Fruit fly (Drosophila melanogaster) whole organism, prepupa: ENCODE data around the gene Vti1b.
A peak's percentile ranks its signal among the peaks of the same experiment; 100 is the strongest.

Source experiments
- Blimp-1 ChIP-seq: fragments of 200-800 bp; sonication (Bioruptor generic); optimal IDR thresholded peaks from 3 replicates; lab custom pipeline; 2017; ENCODE audit warnings: missing biosample characterization, missing genetic modification characterization, mild to moderate bottlenecking, moderate library complexity, missing genetic modification reagents
- CG11762 ChIP-seq: fragments of 200-800 bp; sonication (Bioruptor generic); optimal IDR thresholded peaks from 3 replicates; lab custom pipeline; 2016; ENCODE audit warnings: missing biosample characterization, missing genetic modification characterization; ENCODE audit not compliant: insufficient read depth
- CG11902 ChIP-seq: fragments of 200-800 bp; sonication (Bioruptor generic); optimal IDR thresholded peaks from 3 replicates; lab custom pipeline; 2016; ENCODE audit warnings: missing biosample characterization, missing genetic modification characterization
- CG16779 ChIP-seq: fragments of 200-800 bp; sonication (Bioruptor generic); optimal IDR thresholded peaks from 3 replicates; lab custom pipeline; 2017; ENCODE audit warnings: missing biosample characterization, mild to moderate bottlenecking, missing genetic modification characterization
- CG32006 ChIP-seq: fragments of 200-800 bp; sonication (Bioruptor generic); optimal IDR thresholded peaks from 3 replicates; lab custom pipeline; 2017; ENCODE audit warnings: missing biosample characterization, mild to moderate bottlenecking, missing genetic modification characterization
- CG3919 ChIP-seq: fragments of 200-800 bp; sonication (Bioruptor generic); optimal IDR thresholded peaks from 3 replicates; lab custom pipeline; 2016; ENCODE audit warnings: missing biosample characterization, missing genetic modification characterization
- CG4318 ChIP-seq: fragments of 200-800 bp; sonication (Bioruptor generic); optimal IDR thresholded peaks from 3 replicates; lab custom pipeline; 2017; ENCODE audit warnings: missing biosample characterization, mild to moderate bottlenecking, missing genetic modification characterization
- CG6163 ChIP-seq: fragments of 200-800 bp; sonication (Bioruptor generic); IDR thresholded peaks from 3 replicates; pipeline ENCODE4 v1.3.6; 2022; ENCODE audit warnings: missing biosample characterization, missing genetic modification characterization
- CG8119 ChIP-seq: fragments of 200-800 bp; sonication (Bioruptor generic); IDR thresholded peaks from 3 replicates; pipeline ENCODE4 v1.3.6; 2022; ENCODE audit warnings: missing biosample characterization, missing genetic modification characterization
- CG8632 ChIP-seq: fragments of 200-800 bp; sonication (Bioruptor generic); optimal IDR thresholded peaks from 3 replicates; lab custom pipeline; 2016; ENCODE audit warnings: missing biosample characterization, missing genetic modification characterization
- CG9139 ChIP-seq: fragments of 200-800 bp; sonication (Bioruptor generic); optimal IDR thresholded peaks from 3 replicates; lab custom pipeline; 2017; ENCODE audit warnings: missing biosample characterization, mild to moderate bottlenecking, missing genetic modification characterization
- Eip78C ChIP-seq: fragments of 200-800 bp; sonication (Bioruptor generic); peaks from one replicate; lab custom pipeline; 2016; ENCODE audit warnings: missing biosample characterization, missing genetic modification characterization
- Ets21C ChIP-seq: fragments of 200-800 bp; sonication (Bioruptor generic); optimal IDR thresholded peaks from 3 replicates; lab custom pipeline; 2016; ENCODE audit warnings: missing biosample characterization, missing genetic modification characterization
- Gug ChIP-seq: fragments of 200-800 bp; sonication (Bioruptor generic); IDR thresholded peaks from 2 replicates; pipeline ENCODE4 v1.3.6; 2022; ENCODE audit warnings: missing biosample characterization, missing genetic modification characterization
- Hr39 ChIP-seq: fragments of 200-800 bp; sonication (Bioruptor generic); optimal IDR thresholded peaks from 2 replicates; lab custom pipeline; 2016; ENCODE audit warnings: missing biosample characterization, missing genetic modification characterization
- Hr4 ChIP-seq: fragments of 200-800 bp; sonication (Bioruptor generic); optimal IDR thresholded peaks from 3 replicates; lab custom pipeline; 2016; ENCODE audit warnings: missing biosample characterization, missing genetic modification characterization
- Lpt ChIP-seq: fragments of 200-800 bp; sonication (Bioruptor generic); optimal IDR thresholded peaks from 3 replicates; lab custom pipeline; 2016; ENCODE audit warnings: missing biosample characterization, missing genetic modification characterization
- Sox102F ChIP-seq: fragments of 200-800 bp; sonication (Bioruptor generic); optimal IDR thresholded peaks from 2 replicates; lab custom pipeline; 2016; ENCODE audit warnings: missing biosample characterization, mild to moderate bottlenecking, missing genetic modification characterization
- Sox14 ChIP-seq: fragments of 200-800 bp; sonication (Bioruptor generic); optimal IDR thresholded peaks from 3 replicates; lab custom pipeline; 2016; ENCODE audit warnings: missing biosample characterization, missing genetic modification characterization
- Sox15 ChIP-seq: fragments of 200-800 bp; sonication (Bioruptor generic); optimal IDR thresholded peaks from 3 replicates; lab custom pipeline; 2016; ENCODE audit warnings: missing biosample characterization, missing genetic modification characterization
- achi ChIP-seq: fragments of 200-800 bp; sonication (Bioruptor generic); optimal IDR thresholded peaks from 3 replicates; lab custom pipeline; 2016; ENCODE audit warnings: missing biosample characterization, missing genetic modification characterization
- acj6 ChIP-seq: fragments of 200-800 bp; sonication (Bioruptor generic); optimal IDR thresholded peaks from 3 replicates; lab custom pipeline; 2016; ENCODE audit warnings: missing biosample characterization, missing genetic modification characterization
- cyc ChIP-seq: fragments of 200-800 bp; sonication (Bioruptor generic); optimal IDR thresholded peaks from 3 replicates; lab custom pipeline; 2016; ENCODE audit warnings: missing biosample characterization, missing genetic modification characterization
- dac ChIP-seq: fragments of 200-800 bp; sonication (Bioruptor generic); optimal IDR thresholded peaks from 2 replicates; lab custom pipeline; 2017; ENCODE audit warnings: missing biosample characterization, mild to moderate bottlenecking, missing genetic modification characterization
- eg ChIP-seq: fragments of 200-800 bp; sonication (Bioruptor generic); IDR thresholded peaks from 3 replicates; pipeline ENCODE4 v1.3.6; 2022; ENCODE audit warnings: missing biosample characterization, missing genetic modification characterization
- esn ChIP-seq: fragments of 200-800 bp; sonication (Bioruptor generic); optimal IDR thresholded peaks from 2 replicates; lab custom pipeline; 2016; ENCODE audit warnings: missing biosample characterization, mild to moderate bottlenecking, missing genetic modification characterization, moderate library complexity
- fd59A ChIP-seq: fragments of 200-800 bp; sonication (Bioruptor generic); optimal IDR thresholded peaks from 2 replicates; lab custom pipeline; 2017; ENCODE audit warnings: missing biosample characterization, mild to moderate bottlenecking, missing genetic modification characterization, missing genetic modification reagents
- fkh ChIP-seq: fragments of 200-800 bp; sonication (Bioruptor generic); optimal IDR thresholded peaks from 3 replicates; lab custom pipeline; 2017; ENCODE audit warnings: missing biosample characterization, mild to moderate bottlenecking, missing genetic modification characterization, moderate library complexity
- lz ChIP-seq: fragments of 200-800 bp; sonication (Bioruptor generic); optimal IDR thresholded peaks from 3 replicates; lab custom pipeline; 2016; ENCODE audit warnings: missing biosample characterization, missing genetic modification characterization
- spab ChIP-seq: fragments of 200-800 bp; sonication (Bioruptor generic); optimal IDR thresholded peaks from 2 replicates; lab custom pipeline; 2017; ENCODE audit warnings: missing biosample characterization, mild to moderate bottlenecking, missing genetic modification characterization, missing genetic modification reagents
- svp ChIP-seq: fragments of 200-800 bp; sonication (Bioruptor generic); peaks from one replicate; lab custom pipeline; 2016; ENCODE audit warnings: missing biosample characterization, missing genetic modification characterization
- topi ChIP-seq: fragments of 200-800 bp; sonication (Bioruptor generic); optimal IDR thresholded peaks from 3 replicates; lab custom pipeline; 2016; ENCODE audit warnings: missing biosample characterization, missing genetic modification characterization

The Vti1b gene

dm6 chr3R:18448059-18448979 is 51.5 kb downstream of the Vti1b start (continued):
- peak; percentile 96 for TF ChIP-seq svp (GFP tag; lab: Kevin White, UChicago)
- peak; percentile 27; the same call in 1 of the 3 replicates for TF ChIP-seq CG6163 (GFP tag; lab: Robert Waterston, UW)
- peak; percentile 53 for TF ChIP-seq acj6 (GFP tag; lab: Kevin White, UChicago)
- TF ChIP-seq CG16779, result no peak
- TF ChIP-seq Sox102F (GFP tag; lab: Kevin White, UChicago), result peak; percentile 89
- peak; percentile 93 for TF ChIP-seq Ets21C (GFP tag; lab: Kevin White, UChicago)
- TF ChIP-seq Hr39 (GFP tag; lab: Kevin White, UChicago), result peak; percentile 96
- peak; percentile 90 for TF ChIP-seq Eip78C (GFP tag; lab: Kevin White, UChicago)
- TF ChIP-seq CG11902 (GFP tag; lab: Kevin White, UChicago), result peak; percentile 56
- peak; percentile 85 for TF ChIP-seq Sox14 (GFP tag; lab: Kevin White, UChicago)
- TF ChIP-seq spab, result no peak
- peak; percentile 30 for TF ChIP-seq dac (GFP tag; lab: Kevin White, UChicago)
- TF ChIP-seq topi (GFP tag; lab: Kevin White, UChicago), result peak; percentile 93
- TF ChIP-seq CG11762 (GFP tag; lab: Kevin White, UChicago), result no peak
- TF ChIP-seq CG3919 (GFP tag; lab: Kevin White, UChicago), result peak; percentile 60
- peak; percentile 75 for TF ChIP-seq CG32006
- no peak for TF ChIP-seq fd59A (GFP tag; lab: Kevin White, UChicago)
- TF ChIP-seq eg (GFP tag; lab: Robert Waterston, UW), result peak; percentile 30; the same call in 2 of the 3 replicates
- TF ChIP-seq Blimp-1, result peak; percentile 53
- peak; percentile 92 for TF ChIP-seq cyc
- peak; percentile 95 for TF ChIP-seq esn
- TF ChIP-seq CG9139 (GFP tag; lab: Kevin White, UChicago), result no peak
- TF ChIP-seq achi (GFP tag; lab: Kevin White, UChicago), result peak; percentile 46
- peak; percentile 41 for TF ChIP-seq CG4318 (GFP tag; lab: Kevin White, UChicago)
- peak; percentile 29; the same call in 1 of the 2 replicates for TF ChIP-seq Gug (GFP tag; lab: Robert Waterston, UW)
- peak; percentile 68 for TF ChIP-seq CG8119 (GFP tag; lab: Robert Waterston, UW)
- peak; percentile 41 for TF ChIP-seq CG8632 (GFP tag; lab: Kevin White, UChicago)
- TF ChIP-seq lz, result peak; percentile 95
- TF ChIP-seq Lpt (GFP tag; lab: Kevin White, UChicago), result peak; percentile 47

- no peak for TF ChIP-seq Sox15 (GFP tag; lab: Kevin White, UChicago)
- TF ChIP-seq Hr4 (GFP tag; lab: Kevin White, UChicago), result no peak
- no peak for TF ChIP-seq fkh (GFP tag; lab: Kevin White, UChicago)
- no peak for TF ChIP-seq Sox14 (GFP tag; lab: Kevin White, UChicago)
These were observed 52.4 kb downstream of the Vti1b start for dm6 chr3R:18449188-18449587.
